Fruit fly (Drosophila melanogaster): ENCODE results near the gene CG6310.

Gene CG6310

DNA sequence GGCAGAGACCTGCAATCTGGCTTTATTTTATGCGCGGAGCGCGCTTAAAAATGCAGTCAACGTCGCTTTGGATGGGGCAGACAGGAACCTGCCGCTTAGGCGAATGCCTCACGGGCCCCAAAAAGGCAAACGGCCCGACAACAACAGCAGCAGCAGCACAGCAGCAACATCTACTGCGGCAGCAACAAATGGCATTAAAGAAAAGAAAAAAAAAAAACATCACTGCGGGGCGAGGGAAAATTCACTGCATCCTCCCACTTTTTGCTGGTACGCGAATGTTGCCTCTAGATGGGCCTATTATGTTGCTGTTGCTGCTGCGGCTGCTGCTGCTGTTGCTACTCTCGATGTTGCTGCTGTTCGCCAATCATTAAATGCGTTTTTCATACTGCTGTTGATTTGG, 47.7 kb downstream of the CG6310 start:
- TF ChIP-seq CG32121 (GFP tag; IDR thresholded peaks at IDR 0.05) (no peak), CG13204 (GFP tag; optimal IDR thresholded peaks at IDR 0.05) (peak; percentile 87), Ets98B (GFP tag; IDR thresholded peaks at IDR 0.05) (no peak), CG4496 (GFP tag; IDR thresholded peaks at IDR 0.05) (0 out of 3 replicates have a peak, but pooled peaks have one; percentile 27), CG10348 (GFP tag; IDR thresholded peaks at IDR 0.05) (0 out of 2 replicates have a peak, but pooled peaks have one; percentile 26), fd96Ca (GFP tag; IDR thresholded peaks at IDR 0.05) (0 out of 3 replicates have a peak, but pooled peaks have one; percentile 5), EcR (GFP tag; optimal IDR thresholded peaks at IDR 0.05) (peak; percentile 51), CG9948 (tag; optimal IDR thresholded peaks at IDR 0.05) (no peak)

- TF ChIP-seq Snoo (tag; optimal IDR thresholded peaks at IDR 0.05), result no peak
- TF ChIP-seq EcR (GFP tag; optimal IDR thresholded peaks at IDR 0.05), result no peak
These were observed 49.6 kb downstream of the CG6310 start for dm6 chr3L:11020058-11020457.
